Worm (Caenorhabditis elegans): ENCODE data around the gene pcp-5.

pcp-5 gene

DNA sequence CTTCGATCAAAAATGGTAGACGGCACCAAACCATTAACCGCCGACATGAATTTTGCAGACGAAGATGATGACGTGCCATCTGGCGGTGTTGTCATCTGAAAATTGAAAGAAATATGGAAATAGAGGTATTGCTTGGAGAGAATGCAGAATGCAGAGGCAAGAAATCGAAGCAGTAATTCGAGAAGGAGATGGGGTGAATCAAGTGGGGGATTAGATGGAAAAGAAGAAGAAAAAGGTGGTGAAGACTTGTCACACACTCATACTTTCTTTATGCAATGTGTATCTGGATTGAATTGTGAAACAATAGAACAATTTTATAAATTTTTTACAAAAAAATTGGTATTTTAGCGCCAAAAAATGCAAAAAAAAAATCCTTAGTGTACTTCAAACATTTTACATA is 17.4 kb upstream of the pcp-5 start, which contains the start of gene tag-250:
tag-250 (minus strand) TSS at position 101 of the 400 bp plus-strand sequence.
- TF ChIP-seq dao-5 (tag; optimal IDR thresholded peaks at IDR 0.05) = no peak
- TF ChIP-seq W03F9.2 (tag; optimal IDR thresholded peaks at IDR 0.05) = no peak
- no peak for TF ChIP-seq him-1 (tag; optimal IDR thresholded peaks at IDR 0.05)

DNA sequence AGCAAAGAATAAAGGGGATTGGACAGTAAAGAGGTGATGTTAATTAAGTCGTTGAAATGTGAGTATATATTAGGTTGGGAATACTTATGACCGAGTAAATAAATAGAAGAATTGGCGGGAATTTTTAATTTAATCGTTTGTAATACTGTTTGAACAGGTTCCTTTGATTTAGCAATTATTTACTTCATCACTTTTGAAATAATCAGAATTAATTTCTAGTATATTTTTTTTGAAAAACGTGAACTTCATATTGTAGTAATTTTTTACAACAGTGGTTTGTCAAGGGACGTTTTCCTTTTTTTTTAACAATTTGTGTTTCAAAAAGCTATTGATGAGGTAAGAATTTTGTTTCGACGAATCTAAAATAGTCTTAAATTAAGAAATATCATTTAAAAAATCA is 14.8 kb upstream of the pcp-5 start, which contains the start of gene C29E4.17:
C29E4.17 (plus strand) TSS at position 301 of the 400 bp plus-strand sequence.
- TF ChIP-seq him-1 (tag; optimal IDR thresholded peaks at IDR 0.05) = no peak
- TF ChIP-seq dao-5 (tag; optimal IDR thresholded peaks at IDR 0.05) = no peak
- no peak for TF ChIP-seq W03F9.2 (tag; optimal IDR thresholded peaks at IDR 0.05)

DNA sequence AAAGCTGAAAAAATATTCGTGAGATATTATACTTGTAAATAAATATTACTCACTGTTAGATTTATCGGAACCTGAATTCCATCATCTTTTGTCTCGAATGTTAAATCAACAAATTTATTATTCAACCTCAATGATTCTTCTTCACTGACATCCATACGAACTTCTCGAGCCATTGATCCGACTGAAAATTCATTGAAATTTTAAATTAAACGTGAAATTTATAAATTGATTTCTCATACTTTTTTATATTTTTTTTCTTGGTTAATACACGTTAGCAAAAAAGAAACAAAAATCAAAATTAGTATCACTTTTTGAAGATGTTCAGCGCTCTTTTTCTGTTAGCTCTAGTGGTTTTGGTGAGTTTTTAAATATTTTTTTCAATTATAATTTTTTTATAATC is 12.4 kb upstream of the pcp-5 start, which contains the start of gene C29E4.14:
C29E4.14 (plus strand) TSS at position 301 of the 400 bp plus-strand sequence.
- TF ChIP-seq dao-5 (tag; optimal IDR thresholded peaks at IDR 0.05) = no peak
- TF ChIP-seq him-1 (tag; optimal IDR thresholded peaks at IDR 0.05) = no peak
- no peak for TF ChIP-seq W03F9.2 (tag; optimal IDR thresholded peaks at IDR 0.05)

DNA sequence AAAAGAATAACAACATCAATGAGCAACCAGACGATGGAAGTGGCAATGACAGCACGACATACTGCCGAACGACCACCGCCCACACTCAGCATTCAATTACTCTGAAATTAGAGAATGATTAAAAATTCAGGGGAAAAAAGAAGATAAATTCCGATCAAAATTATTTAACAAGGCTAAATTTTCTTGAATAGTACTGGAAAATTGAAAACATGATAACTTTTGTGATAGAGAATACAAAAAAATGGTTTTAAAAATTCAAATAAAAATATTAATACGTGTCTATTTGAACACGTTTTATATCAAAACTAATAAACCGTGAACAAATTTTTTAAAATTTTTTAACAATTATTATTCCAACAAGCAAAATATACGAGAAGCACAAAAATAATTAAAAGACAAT is 10.3 kb upstream of the pcp-5 start, which contains the start of gene gly-3:
gly-3 (minus strand) TSS at position 101 of the 400 bp plus-strand sequence.
- TF ChIP-seq dao-5 (tag; optimal IDR thresholded peaks at IDR 0.05) = no peak
- TF ChIP-seq him-1 (tag; optimal IDR thresholded peaks at IDR 0.05) = no peak
- TF ChIP-seq W03F9.2 (tag; optimal IDR thresholded peaks at IDR 0.05) = no peak

DNA sequence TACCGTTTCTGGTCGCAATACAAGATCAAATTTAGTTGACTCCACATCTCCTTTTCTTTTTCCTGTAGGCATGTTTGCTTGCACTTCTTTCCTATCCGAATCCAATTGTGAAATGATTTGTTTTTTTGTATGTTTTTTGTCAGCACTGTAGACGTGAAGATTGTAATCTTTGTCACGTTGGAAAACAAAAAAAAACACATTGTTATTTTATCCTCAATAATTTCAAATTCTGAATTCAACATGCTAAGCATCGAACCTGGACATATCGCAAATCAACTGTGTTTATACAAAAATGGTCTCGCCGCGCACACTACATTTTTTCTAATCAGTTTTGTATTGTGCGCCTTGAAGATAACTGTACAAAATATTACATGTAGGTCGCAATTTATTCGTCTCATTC is 6.1 kb upstream of the pcp-5 start, which contains the start of gene ZK688.12:
ZK688.12 (minus strand) TSS at position 101 of the 400 bp plus-strand sequence.
- TF ChIP-seq dao-5 (tag; optimal IDR thresholded peaks at IDR 0.05) (no peak), W03F9.2 (tag; optimal IDR thresholded peaks at IDR 0.05) (no peak), him-1 (tag; optimal IDR thresholded peaks at IDR 0.05) (no peak)

DNA sequence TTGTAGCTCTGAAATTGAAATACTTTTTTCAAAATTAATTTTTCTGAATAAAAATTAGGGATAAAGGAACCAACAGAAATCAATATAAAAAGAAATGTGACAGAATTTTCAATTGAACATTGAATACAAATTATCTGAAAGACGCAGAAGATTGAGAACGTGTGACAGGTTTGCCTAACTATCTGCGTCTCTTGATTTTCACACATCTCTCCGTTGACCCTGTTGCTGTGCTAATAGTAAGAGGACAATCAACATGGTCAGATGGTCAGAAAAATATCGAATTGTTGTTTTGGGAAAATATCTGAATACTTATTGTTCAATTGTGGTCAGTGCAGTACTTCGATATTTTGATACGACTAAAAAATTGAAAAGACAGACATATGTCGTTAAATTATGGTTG is 4.2 kb upstream of the pcp-5 start, which contains the start of gene ZK688.7:
ZK688.7 (minus strand) TSS at position 14 of the 400 bp plus-strand sequence.
- no peak for TF ChIP-seq W03F9.2 (tag; optimal IDR thresholded peaks at IDR 0.05)
- no peak for TF ChIP-seq him-1 (tag; optimal IDR thresholded peaks at IDR 0.05)
- TF ChIP-seq dao-5 (tag; optimal IDR thresholded peaks at IDR 0.05) = no peak

DNA sequence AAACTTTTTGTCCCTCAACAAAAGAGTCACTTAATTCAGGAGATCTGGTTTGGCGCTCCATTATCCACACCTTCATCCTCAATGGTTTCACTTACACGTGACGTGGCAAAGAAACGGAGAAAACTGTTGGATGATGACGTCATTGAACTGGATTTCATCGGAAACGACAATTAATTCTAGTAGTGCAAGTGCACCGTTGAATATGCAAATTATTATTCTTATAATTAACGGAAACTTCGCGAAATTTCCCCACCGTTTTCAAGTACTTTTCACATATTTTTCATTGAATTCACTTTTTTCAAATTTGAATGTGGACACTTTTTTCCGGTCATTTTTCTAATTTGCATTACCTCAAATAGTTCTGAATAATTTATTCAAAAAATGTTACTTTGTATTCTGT is 1.8 kb upstream of the pcp-5 start, which contains the start of gene ZK688.1:
ZK688.1 (plus strand) TSS at position 301 of the 400 bp plus-strand sequence.
- TF ChIP-seq W03F9.2 (tag; optimal IDR thresholded peaks at IDR 0.05) = no peak
- TF ChIP-seq dao-5 (tag; optimal IDR thresholded peaks at IDR 0.05) = no peak
- TF ChIP-seq him-1 (tag; optimal IDR thresholded peaks at IDR 0.05) = no peak

DNA sequence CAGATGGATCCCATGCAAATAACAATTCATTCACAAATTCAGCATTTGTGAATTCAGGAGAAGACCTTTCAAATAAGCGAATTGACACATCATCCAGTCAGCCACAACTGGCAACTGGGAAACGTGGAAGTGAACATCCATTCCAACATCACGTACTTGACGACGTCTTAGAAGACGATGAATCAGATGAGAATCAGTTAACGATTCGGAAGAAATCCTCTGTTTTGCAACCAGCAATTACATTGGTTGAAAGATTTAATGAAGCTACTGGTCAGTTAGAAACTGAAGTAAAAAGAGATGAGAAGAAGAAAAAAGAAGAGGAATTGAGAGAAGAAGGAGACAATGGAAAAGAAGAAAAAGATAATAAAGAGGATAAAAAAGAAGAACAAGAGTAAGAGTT is 4.0 kb downstream of the pcp-5 start:
- TF ChIP-seq him-1 (tag; optimal IDR thresholded peaks at IDR 0.05) (no peak), dao-5 (tag; optimal IDR thresholded peaks at IDR 0.05) (no peak), W03F9.2 (tag; optimal IDR thresholded peaks at IDR 0.05) (no peak)

DNA sequence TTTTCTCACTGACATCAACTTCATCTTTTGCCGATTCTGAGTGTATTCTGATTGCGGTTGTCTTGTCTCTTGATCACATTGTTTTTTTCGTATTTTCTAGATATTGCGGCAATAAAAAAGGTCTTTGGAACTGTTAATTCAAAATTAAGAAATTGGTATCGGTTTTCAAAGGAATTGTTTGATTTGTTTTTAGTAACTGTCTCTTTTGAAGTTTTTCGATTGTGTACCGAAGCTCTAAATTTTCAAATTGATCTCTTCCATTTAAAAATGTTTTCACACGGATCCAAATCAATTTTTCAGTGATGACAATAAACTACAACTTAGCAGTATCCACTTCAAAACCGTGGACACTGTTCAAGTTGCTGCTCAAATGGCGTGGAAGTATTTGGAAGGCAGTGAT is 6.7 kb downstream of the pcp-5 start, which contains the start of gene best-24:
best-24 (plus strand) TSS at position 301 of the 400 bp plus-strand sequence.
- TF ChIP-seq dao-5 (tag; optimal IDR thresholded peaks at IDR 0.05) (no peak), W03F9.2 (tag; optimal IDR thresholded peaks at IDR 0.05) (no peak), him-1 (tag; optimal IDR thresholded peaks at IDR 0.05) (no peak)

DNA sequence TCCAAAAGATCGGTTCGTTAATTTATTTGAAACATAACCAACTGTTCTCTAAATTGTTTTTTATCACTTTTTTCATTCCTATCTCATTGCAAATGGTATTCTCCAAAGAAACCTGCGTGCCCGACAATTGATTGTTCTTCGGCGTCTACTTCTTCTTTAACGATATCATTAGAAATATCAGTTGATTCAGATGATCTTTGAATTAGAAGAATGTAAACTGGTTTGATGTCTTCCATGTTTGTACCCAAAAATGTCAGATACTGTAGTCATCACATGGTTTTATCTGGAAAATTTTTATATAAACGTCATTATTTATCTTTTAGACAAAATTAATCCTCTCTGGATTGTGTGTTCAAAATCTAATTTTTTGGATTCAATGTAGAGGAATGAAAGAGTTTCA is 9.7 kb downstream of the pcp-5 start:
- TF ChIP-seq dao-5 (tag; optimal IDR thresholded peaks at IDR 0.05) (no peak), W03F9.2 (tag; optimal IDR thresholded peaks at IDR 0.05) (no peak), him-1 (tag; optimal IDR thresholded peaks at IDR 0.05) (no peak)

DNA sequence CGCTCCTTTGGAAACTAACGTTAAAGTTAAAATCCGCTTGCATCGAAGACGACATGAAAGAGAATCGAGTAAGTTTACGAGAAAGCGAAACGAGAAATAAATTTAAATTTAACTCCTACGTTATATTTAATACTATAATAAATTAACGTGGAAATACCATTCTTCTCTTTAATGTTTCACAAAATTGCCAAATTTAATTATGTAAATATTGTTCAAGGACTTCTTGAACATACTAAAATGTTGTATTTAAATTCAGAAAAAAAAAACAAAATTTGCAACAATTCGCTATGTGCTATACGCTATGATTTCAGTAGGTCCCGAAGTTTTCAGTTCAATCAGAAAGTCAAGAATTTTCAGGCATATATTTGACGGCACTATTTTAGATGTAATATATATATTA is 10.5 kb downstream of the pcp-5 start, which contains the start of gene ZK688.10:
ZK688.10 (minus strand) TSS at position 101 of the 400 bp plus-strand sequence.
- TF ChIP-seq him-1 (tag; optimal IDR thresholded peaks at IDR 0.05) = no peak
- no peak for TF ChIP-seq dao-5 (tag; optimal IDR thresholded peaks at IDR 0.05)
- TF ChIP-seq W03F9.2 (tag; optimal IDR thresholded peaks at IDR 0.05) = no peak

DNA sequence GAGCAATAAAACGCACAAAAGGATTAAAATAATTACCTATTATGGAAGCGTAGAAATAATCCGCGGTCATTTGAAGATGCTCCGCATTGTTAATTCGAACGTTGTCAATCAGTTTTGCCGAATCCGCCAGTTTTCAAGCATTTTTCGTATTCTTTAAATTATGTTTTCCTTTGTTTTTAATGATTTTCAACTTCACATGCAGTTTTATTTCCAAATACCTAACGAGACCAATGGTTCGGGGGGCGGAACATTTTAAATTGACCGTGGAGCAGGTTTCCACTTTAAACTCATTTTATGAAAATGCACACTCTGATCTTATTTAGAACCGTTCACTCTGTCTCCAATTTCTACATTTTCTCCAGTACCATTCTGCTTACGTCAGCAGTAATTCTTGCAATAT is 12.7 kb downstream of the pcp-5 start, which contains the start of gene ZK688.4:
ZK688.4 (plus strand) TSS at position 301 of the 400 bp plus-strand sequence.
- TF ChIP-seq W03F9.2 (tag; optimal IDR thresholded peaks at IDR 0.05) (no peak), him-1 (tag; optimal IDR thresholded peaks at IDR 0.05) (no peak), dao-5 (tag; optimal IDR thresholded peaks at IDR 0.05) (no peak)

DNA sequence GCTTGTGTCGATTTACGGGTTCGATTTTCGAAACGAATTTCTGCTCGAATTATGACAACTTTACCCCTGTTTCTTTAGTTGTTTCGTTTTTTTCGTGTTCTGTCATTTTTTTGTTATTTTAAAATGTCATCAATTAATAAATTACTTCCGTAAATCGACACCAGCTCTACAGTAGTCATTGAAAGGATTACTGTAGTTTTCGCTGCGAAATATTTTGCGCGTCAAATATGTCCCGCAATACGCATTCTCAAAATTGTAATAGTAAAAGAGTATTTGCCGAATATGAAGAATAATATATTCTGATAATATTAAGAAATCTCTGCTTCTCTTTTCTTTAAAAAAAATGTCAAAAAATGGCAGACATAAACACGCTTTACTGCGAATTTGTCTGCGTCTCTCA is 14.2 kb downstream of the pcp-5 start:
- no peak for TF ChIP-seq him-1 (tag; optimal IDR thresholded peaks at IDR 0.05)
- TF ChIP-seq W03F9.2 (tag; optimal IDR thresholded peaks at IDR 0.05) = no peak
- no peak for TF ChIP-seq dao-5 (tag; optimal IDR thresholded peaks at IDR 0.05)

DNA sequence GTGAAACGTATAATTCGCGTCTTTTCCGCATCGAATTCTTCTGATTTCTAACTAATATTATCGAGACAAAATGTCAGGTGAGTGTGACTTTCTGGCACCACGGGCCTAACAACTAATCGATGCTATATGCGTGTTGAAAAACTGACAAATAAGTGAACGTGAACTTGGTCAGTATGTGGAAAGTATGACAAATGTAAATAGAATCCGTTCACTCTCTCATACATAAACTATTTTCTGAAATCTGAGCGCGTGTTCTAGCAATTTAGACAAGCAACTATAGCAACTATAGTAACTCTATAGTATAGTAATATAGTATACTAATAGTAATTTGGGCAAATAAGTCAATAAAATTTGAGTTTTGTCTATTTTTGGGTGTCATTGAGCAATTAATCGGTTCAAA is 15.1 kb downstream of the pcp-5 start:
- no peak for TF ChIP-seq W03F9.2 (tag; optimal IDR thresholded peaks at IDR 0.05)
- TF ChIP-seq him-1 (tag; optimal IDR thresholded peaks at IDR 0.05) = no peak
- TF ChIP-seq dao-5 (tag; optimal IDR thresholded peaks at IDR 0.05) = no peak
